Worm (Caenorhabditis elegans): ENCODE data around the gene nhr-178.

ce11 chrV:1654845-1655244, 47.1 kb upstream of the nhr-178 start, which contains the start of gene irld-11:
- TF ChIP-seq lir-3 (tag; optimal IDR thresholded peaks at IDR 0.05) (no peak), Y75B8A.6 (GFP tag; IDR thresholded peaks at IDR 0.05) (no peak), mep-1 (tag; optimal IDR thresholded peaks at IDR 0.05) (no peak), F26F4.8 (GFP tag; conservative IDR thresholded peaks at IDR 0.05) (no peak), ceh-32 (tag; optimal IDR thresholded peaks at IDR 0.05; ENCODE audit: poor library complexity) (no peak), skn-1 (tag; optimal IDR thresholded peaks at IDR 0.05) (no peak), egl-27 (tag; optimal IDR thresholded peaks at IDR 0.05) (no peak), unc-62 (GFP tag; optimal IDR thresholded peaks at IDR 0.05 in 1 of 2) (no peak), unc-62 (tag; optimal IDR thresholded peaks at IDR 0.05) (no peak), lin-13 (GFP tag; optimal IDR thresholded peaks at IDR 0.05) (no peak)

Data from whole organism, L4 larva.